Worm (Caenorhabditis elegans): ENCODE data around the gene let-23.

DNA sequence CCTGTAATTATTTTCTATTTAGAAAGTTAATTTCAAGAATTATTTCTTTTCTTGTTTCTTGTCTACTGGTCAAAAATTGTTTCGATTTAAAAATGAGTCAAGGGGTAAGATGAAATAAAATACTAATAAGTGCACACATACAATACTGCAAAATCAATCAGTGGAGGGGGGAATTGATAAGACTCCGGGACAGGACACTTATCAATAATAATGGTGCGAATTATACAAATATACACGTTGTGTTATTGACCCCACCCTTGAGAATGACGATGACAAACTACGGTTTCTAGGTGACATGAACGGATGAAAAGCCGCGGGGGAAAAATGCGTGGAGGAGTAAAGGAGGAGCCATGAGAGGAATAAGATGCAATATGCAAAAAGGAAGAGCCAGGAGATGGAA is 16.2 kb upstream of the let-23 start:
- no peak for TF ChIP-seq fkh-6 (tag; optimal IDR thresholded peaks at IDR 0.05)
- TF ChIP-seq ttx-3 (tag; optimal IDR thresholded peaks at IDR 0.05), result no peak
